Worm (Caenorhabditis elegans) whole organism, L1 larva: ENCODE results near the gene set-17.

Experiments used
- aly-2 ChIP-seq: fragments of 150-350 bp; optimal IDR thresholded peaks from 2 replicates; lab custom pipeline; 2014; ENCODE audit warnings: missing biosample characterization, missing genetic modification characterization
- ama-1 ChIP-seq: fragments of 150-350 bp; optimal IDR thresholded peaks from 2 replicates; lab custom pipeline; 2014
- blmp-1 ChIP-seq: fragments of 150-350 bp; optimal IDR thresholded peaks from 2 replicates; lab custom pipeline; 2014; ENCODE audit warnings: missing biosample characterization, missing genetic modification characterization
- ceh-63 ChIP-seq: fragments of 200-800 bp; sonication (Bioruptor generic); optimal IDR thresholded peaks from 2 replicates; lab custom pipeline; 2018; ENCODE audit warnings: mild to moderate bottlenecking, missing genetic modification characterization, missing compliant biosample characterization
- ceh-88 ChIP-seq: fragments of 200-800 bp; sonication (Bioruptor generic); IDR thresholded peaks from 2 replicates; pipeline ENCODE4 v1.3.6; 2022; ENCODE audit warnings: missing genetic modification characterization, missing compliant biosample characterization
- efl-1 ChIP-seq, 4 experiments: fragments of 150-350 bp; optimal IDR thresholded peaks in 3 of 4; peaks in 1 of 4; 1 replicate in 1 of 4; 2 replicates in 3 of 4; lab custom pipeline; 2014; ENCODE audit warnings: missing biosample characterization in 2 of 4, missing genetic modification characterization in 2 of 4, missing genetic modification reagents in 2 of 4
- efl-3 ChIP-seq: fragments of 200-800 bp; sonication (Bioruptor generic); optimal IDR thresholded peaks from 2 replicates; lab custom pipeline; 2018; ENCODE audit warnings: mild to moderate bottlenecking, missing genetic modification characterization, missing compliant biosample characterization
- egl-13 ChIP-seq: sonication (generic microtip); optimal IDR thresholded peaks from 2 replicates; lab custom pipeline; 2016; ENCODE audit warnings: missing genotype, missing genetic modification reagents, missing genetic modification characterization, missing compliant biosample characterization
- elt-3 ChIP-seq, 6 experiments: fragments of 150-350 bp in 1 of 6; sonication (generic microtip); optimal IDR thresholded peaks; 2 replicates each; lab custom pipeline; 2017 to 2018; ENCODE audit warnings: missing biosample characterization in 6 of 6, missing genetic modification characterization in 6 of 6, inconsistent platforms in 1 of 6
- fkh-10 ChIP-seq: sonication (generic microtip); optimal IDR thresholded peaks from 2 replicates; lab custom pipeline; 2017; ENCODE audit warnings: missing biosample characterization, missing genetic modification reagents, missing genetic modification characterization
- hpl-2 ChIP-seq: fragments of 150-350 bp; optimal IDR thresholded peaks from 2 replicates; lab custom pipeline; 2014; ENCODE audit warnings: missing biosample characterization, missing genetic modification reagents, missing genetic modification characterization
- irx-1 ChIP-seq: sonication (generic microtip); optimal IDR thresholded peaks from 2 replicates; lab custom pipeline; 2016; ENCODE audit warnings: missing genetic modification characterization, missing compliant biosample characterization
- isw-1 ChIP-seq: fragments of 200-800 bp; sonication (Bioruptor generic); IDR thresholded peaks from 2 replicates; pipeline ENCODE4 v1.3.6; 2022; ENCODE audit warnings: missing genetic modification characterization, missing compliant biosample characterization
- lin-13 ChIP-seq: fragments of 150-350 bp; optimal IDR thresholded peaks from 2 replicates; lab custom pipeline; 2014; ENCODE audit warnings: missing biosample characterization, missing genetic modification reagents, missing genetic modification characterization
- lin-14 ChIP-seq: fragments of 200-800 bp; sonication (Bioruptor generic); optimal IDR thresholded peaks from 2 replicates; lab custom pipeline; 2018; ENCODE audit warnings: mild to moderate bottlenecking, missing genetic modification characterization, moderate library complexity, missing compliant biosample characterization
- lin-15B ChIP-seq: fragments of 150-350 bp; sonication (generic microtip); optimal IDR thresholded peaks from 3 replicates; lab custom pipeline; 2014; ENCODE audit warnings: missing biosample characterization, missing genetic modification characterization
- lsy-2 ChIP-seq, 2 experiments: fragments of 150-350 bp; optimal IDR thresholded peaks; 2 replicates each; lab custom pipeline; 2014; ENCODE audit warnings: missing biosample characterization in 2 of 2, missing genetic modification characterization in 2 of 2
- mef-2 ChIP-seq: fragments of 150-350 bp; optimal IDR thresholded peaks from 2 replicates; lab custom pipeline; 2014; ENCODE audit warnings: missing biosample characterization, missing genetic modification characterization
- nhr-19 ChIP-seq: fragments of 200-800 bp; sonication (Bioruptor generic); conservative IDR thresholded peaks from 2 replicates; pipeline ENCODE4 v1.3.6; 2022; ENCODE audit warnings: missing genetic modification characterization, missing compliant biosample characterization
- nhr-47 ChIP-seq: sonication (generic microtip); optimal IDR thresholded peaks from 2 replicates; lab custom pipeline; 2016; ENCODE audit warnings: mild to moderate bottlenecking, missing genetic modification characterization, moderate library complexity, missing compliant biosample characterization
- nhr-71 ChIP-seq: sonication (generic microtip); optimal IDR thresholded peaks from 2 replicates; lab custom pipeline; 2016; ENCODE audit warnings: mild to moderate bottlenecking, missing genetic modification characterization, moderate library complexity, missing compliant biosample characterization
- nhr-85 ChIP-seq: sonication (generic microtip); peaks from one replicate; lab custom pipeline; 2016; ENCODE audit warnings: missing genetic modification characterization, inconsistent platforms, missing compliant biosample characterization
- nhr-90 ChIP-seq: sonication (generic microtip); optimal IDR thresholded peaks from 2 replicates; lab custom pipeline; 2016; ENCODE audit warnings: mild to moderate bottlenecking, missing genetic modification characterization, missing compliant biosample characterization; ENCODE audit not compliant: poor library complexity
- pag-3 ChIP-seq: sonication (generic microtip); optimal IDR thresholded peaks from 2 replicates; lab custom pipeline; 2017; ENCODE audit warnings: missing genetic modification characterization, mild to moderate bottlenecking, missing compliant biosample characterization, antibody characterized with exemption, borderline replicate concordance; ENCODE audit not compliant: insufficient read depth
- rnt-1 ChIP-seq: sonication (generic microtip); optimal IDR thresholded peaks from 2 replicates; lab custom pipeline; 2016; ENCODE audit warnings: mild to moderate bottlenecking, missing genetic modification characterization, moderate library complexity, missing compliant biosample characterization
- sox-4 ChIP-seq: sonication (generic microtip); optimal IDR thresholded peaks from 2 replicates; lab custom pipeline; 2016; ENCODE audit warnings: missing genetic modification characterization, missing compliant biosample characterization
- sup-37 ChIP-seq: fragments of 200-800 bp; sonication (Bioruptor generic); optimal IDR thresholded peaks from 2 replicates; lab custom pipeline; 2018; ENCODE audit warnings: mild to moderate bottlenecking, missing genetic modification characterization, missing compliant biosample characterization
- unc-98 ChIP-seq: fragments of 200-800 bp; sonication (Bioruptor generic); IDR thresholded peaks from 2 replicates; pipeline ENCODE4 v1.3.6; 2022; ENCODE audit warnings: missing genetic modification characterization, missing compliant biosample characterization
- zag-1 ChIP-seq: fragments of 150-350 bp; optimal IDR thresholded peaks from 2 replicates; lab custom pipeline; 2014; ENCODE audit warnings: missing biosample characterization, missing genetic modification characterization
- ztf-4 ChIP-seq: fragments of 150-350 bp; optimal IDR thresholded peaks from 2 replicates; lab custom pipeline; 2014; ENCODE audit warnings: missing biosample characterization, missing genetic modification characterization

set-17 gene

ce11 chrII:8945167-8945566 is 4.9 kb upstream of the set-17 start:
- TF ChIP-seq fkh-10 (GFP tag; lab: Kevin White, UChicago) (peak; percentile 61), lin-14 (GFP tag; lab: Kevin White, UChicago) (peak; percentile 42), sox-4 (tag; lab: Kevin White, UChicago) (no peak)
- TF ChIP-seq, all 84 proteins: peak for 2

- TF ChIP-seq efl-3 (GFP tag; lab: Kevin White, UChicago) (no peak), nhr-71 (tag; lab: Kevin White, UChicago) (no peak), hpl-2 (no peak), blmp-1 (tag; lab: Kevin White, UChicago) (no peak), unc-98 (GFP tag; lab: Robert Waterston, UW) (no peak), sup-37 (no peak), zag-1 (tag; lab: Kevin White, UChicago) (no peak), egl-13 (tag; lab: Kevin White, UChicago) (no peak), ceh-63 (no peak), lin-13 (GFP tag; lab: Kevin White, UChicago) (no peak)
These were observed 1.2 kb downstream of the set-17 start for ce11 chrII:8938907-8939622.

ce11 chrII:8933693-8934432 is 6.4 kb downstream of the set-17 start, which contains the start of gene T21B10.3:
T21B10.3 (plus strand) TSS chrII:8934382.
- TF ChIP-seq zag-1 (tag; lab: Kevin White, UChicago) (no peak), rnt-1 (peak; percentile 22), ztf-4 (tag; lab: Kevin White, UChicago) (peak; percentile 20), ceh-88 (GFP tag; lab: Robert Waterston, UW) (0 out of 2 replicates have a peak, but pooled peaks have one; percentile 15), nhr-19 (peak; percentile 8), efl-1 (optimal IDR thresholded peaks at IDR 0.05; lab: Kevin White, UChicago) (peak; percentile 3 to 15), efl-1 (GFP tag; optimal IDR thresholded peaks at IDR 0.05 in 1 of 2; lab: Kevin White, UChicago) (no peak), lin-15B (no peak), nhr-47 (peak; percentile 14), aly-2 (peak; percentile 72), nhr-85 (tag; lab: Kevin White, UChicago) (peak; percentile 63), nhr-90 (tag; lab: Kevin White, UChicago) (peak; percentile 11), lsy-2 (tag; optimal IDR thresholded peaks at IDR 0.05; lab: Kevin White, UChicago) (peak in 1 of 2 experiments; percentile 16), ama-1 (lab: Kevin White, UChicago) (peak; percentile 83), pag-3 (tag; lab: Kevin White, UChicago) (no peak), nhr-71 (tag; lab: Kevin White, UChicago) (peak; percentile 56), sox-4 (tag; lab: Kevin White, UChicago) (no peak)

ce11 chrII:8932392-8932791 is 7.9 kb downstream of the set-17 start:
- TF ChIP-seq irx-1 (tag; lab: Kevin White, UChicago), result no peak
- TF ChIP-seq elt-3 (tag; optimal IDR thresholded peaks at IDR 0.05; lab: Kevin White, UChicago), result no peak
- TF ChIP-seq sup-37, result no peak
- TF ChIP-seq isw-1 (GFP tag; lab: Robert Waterston, UW), result no peak
- no peak for TF ChIP-seq mef-2 (tag; lab: Kevin White, UChicago)
